Fruit fly (Drosophila melanogaster) whole organism, prepupa: Measurements from ENCODE around the gene CCAP-R.

Experiments used
- CG15336 ChIP-seq: fragments of 200-800 bp; sonication (Bioruptor generic); IDR thresholded peaks from 2 replicates; pipeline ENCODE4 v1.3.6; 2022; ENCODE audit warnings: missing biosample characterization, missing genetic modification characterization
- Ets21C ChIP-seq: fragments of 200-800 bp; sonication (Bioruptor generic); optimal IDR thresholded peaks from 3 replicates; lab custom pipeline; 2016; ENCODE audit warnings: missing biosample characterization, missing genetic modification characterization
- Gug ChIP-seq: fragments of 200-800 bp; sonication (Bioruptor generic); IDR thresholded peaks from 2 replicates; pipeline ENCODE4 v1.3.6; 2022; ENCODE audit warnings: missing biosample characterization, missing genetic modification characterization
- Sox102F ChIP-seq: fragments of 200-800 bp; sonication (Bioruptor generic); optimal IDR thresholded peaks from 2 replicates; lab custom pipeline; 2016; ENCODE audit warnings: missing biosample characterization, mild to moderate bottlenecking, missing genetic modification characterization
- achi ChIP-seq: fragments of 200-800 bp; sonication (Bioruptor generic); optimal IDR thresholded peaks from 3 replicates; lab custom pipeline; 2016; ENCODE audit warnings: missing biosample characterization, missing genetic modification characterization
- acj6 ChIP-seq: fragments of 200-800 bp; sonication (Bioruptor generic); optimal IDR thresholded peaks from 3 replicates; lab custom pipeline; 2016; ENCODE audit warnings: missing biosample characterization, missing genetic modification characterization
- spab ChIP-seq: fragments of 200-800 bp; sonication (Bioruptor generic); optimal IDR thresholded peaks from 2 replicates; lab custom pipeline; 2017; ENCODE audit warnings: missing biosample characterization, mild to moderate bottlenecking, missing genetic modification characterization, missing genetic modification reagents

dm6 chr3R:25897176-25897575 lies 58.9 kb downstream of the CCAP-R start, which contains the start of gene Mco3:
- TF ChIP-seq acj6 (GFP tag; lab: Kevin White, UChicago) (no peak), Ets21C (GFP tag; lab: Kevin White, UChicago) (no peak), spab (no peak), Sox102F (GFP tag; lab: Kevin White, UChicago) (no peak), Gug (no peak), CG15336 (GFP tag; lab: Robert Waterston, UW) (no peak), achi (GFP tag; lab: Kevin White, UChicago) (no peak)
